Worm (Caenorhabditis elegans) whole organism, young adult: ENCODE measurements around the gene F43D2.7.

Source experiments
- ama-1 ChIP-seq, 3 experiments: fragments of 150-350 bp in 1 of 3; sonication (generic microtip) in 2 of 3; optimal IDR thresholded peaks; 2 replicates each; lab custom pipeline; 2014 to 2018; ENCODE audit warnings: missing biosample characterization in 2 of 3, missing genetic modification characterization in 2 of 3, missing genetic modification reagents in 2 of 3
- chd-7 ChIP-seq: sonication (generic microtip); optimal IDR thresholded peaks from 2 replicates; lab custom pipeline; 2016; ENCODE audit warnings: mild to moderate bottlenecking, missing genetic modification characterization, moderate library complexity, missing compliant biosample characterization
- egl-44 ChIP-seq: fragments of 200-800 bp; sonication (Bioruptor generic); IDR thresholded peaks from 2 replicates; pipeline ENCODE4 v1.3.6; 2022; ENCODE audit warnings: missing genetic modification reagents, missing genetic modification characterization, missing compliant biosample characterization
- mes-4 ChIP-seq: sonication (generic microtip); optimal IDR thresholded peaks from 2 replicates; lab custom pipeline; 2016; ENCODE audit warnings: missing genotype, missing genetic modification characterization, missing compliant biosample characterization

ce11 chrV:14595984-14596383 lies 44.0 kb downstream of the F43D2.7 start:
- no peak for TF ChIP-seq chd-7 (tag; lab: Kevin White, UChicago)
- TF ChIP-seq ama-1 (optimal IDR thresholded peaks at IDR 0.05; lab: Kevin White, UChicago), result no peak
- no peak for TF ChIP-seq ama-1 (GFP tag; optimal IDR thresholded peaks at IDR 0.05; lab: Kevin White, UChicago)
- TF ChIP-seq egl-44 (GFP tag; lab: Robert Waterston, UW), result no peak
- TF ChIP-seq mes-4 (tag; lab: Kevin White, UChicago), result no peak
